Worm (Caenorhabditis elegans) whole organism, early embryonic: ENCODE measurements around the gene dct-14.

Source experiments
- B0310.2 ChIP-seq: sonication (generic microtip); optimal IDR thresholded peaks from 2 replicates; lab custom pipeline; 2016; ENCODE audit warnings: mild to moderate bottlenecking, missing genetic modification characterization, missing compliant biosample characterization
- F13C5.2 ChIP-seq: sonication (generic microtip); optimal IDR thresholded peaks from 2 replicates; lab custom pipeline; 2017; ENCODE audit warnings: mild to moderate bottlenecking, missing genetic modification characterization, inconsistent platforms, missing compliant biosample characterization
- aly-1 ChIP-seq: sonication (generic microtip); optimal IDR thresholded peaks from 2 replicates; lab custom pipeline; 2016; ENCODE audit warnings: missing genetic modification characterization, missing compliant biosample characterization
- ama-1 ChIP-seq: fragments of 150-350 bp; optimal IDR thresholded peaks from 2 replicates; lab custom pipeline; 2014
- ceh-36 ChIP-seq: sonication (generic microtip); optimal IDR thresholded peaks from 2 replicates; lab custom pipeline; 2016; ENCODE audit warnings: missing genetic modification characterization, inconsistent platforms, missing compliant biosample characterization
- flt-1 ChIP-seq: fragments of 200-800 bp; sonication (Bioruptor generic); IDR thresholded peaks from 2 replicates; pipeline ENCODE4 v1.3.6; 2022; ENCODE audit warnings: missing genetic modification characterization, missing compliant biosample characterization
- hmbx-1 ChIP-seq: sonication (generic microtip); optimal IDR thresholded peaks from 2 replicates; lab custom pipeline; 2016; ENCODE audit warnings: mild to moderate bottlenecking, missing genetic modification characterization, missing compliant biosample characterization
- hmg-4 ChIP-seq: fragments of 200-800 bp; sonication (Bioruptor generic); optimal IDR thresholded peaks from 2 replicates; lab custom pipeline; 2018; ENCODE audit warnings: mild to moderate bottlenecking, missing genetic modification characterization, missing compliant biosample characterization
- hnd-1 ChIP-seq: sonication (generic microtip); optimal IDR thresholded peaks from 2 replicates; lab custom pipeline; 2016; ENCODE audit warnings: missing genetic modification characterization, missing compliant biosample characterization
- sea-1 ChIP-seq: fragments of 200-800 bp; sonication (Bioruptor generic); conservative IDR thresholded peaks from 2 replicates; pipeline ENCODE4 v1.3.6; 2022; ENCODE audit warnings: missing genetic modification characterization, missing compliant biosample characterization
- tra-4 ChIP-seq: sonication (generic microtip); optimal IDR thresholded peaks from 2 replicates; lab custom pipeline; 2017; ENCODE audit warnings: missing genetic modification characterization, missing compliant biosample characterization

- TF ChIP-seq tra-4 (tag; lab: Kevin White, UChicago): no peak
- no peak for TF ChIP-seq ama-1
- TF ChIP-seq ceh-36 (tag; lab: Kevin White, UChicago): no peak
- TF ChIP-seq sea-1 (GFP tag; lab: Robert Waterston, UW): no peak
- TF ChIP-seq hmbx-1: no peak
- TF ChIP-seq B0310.2 (tag; lab: Kevin White, UChicago): no peak
- TF ChIP-seq F13C5.2 (tag; lab: Kevin White, UChicago): no peak
- no peak for TF ChIP-seq hnd-1 (tag; lab: Kevin White, UChicago)
- no peak for TF ChIP-seq flt-1 (GFP tag; lab: Robert Waterston, UW)
- TF ChIP-seq hmg-4: no peak
- no peak for TF ChIP-seq aly-1 (tag; lab: Kevin White, UChicago)
Observed at ce11 chrV:20544610-20545009, 44.3 kb upstream of the dct-14 start.
